Fruit fly (Drosophila melanogaster) whole organism, embryonic: Measurements from ENCODE around the gene CG6142.

Experiments
- B-H2 ChIP-seq: fragments of 200-800 bp; sonication (Bioruptor generic); optimal IDR thresholded peaks from 2 replicates; lab custom pipeline; 2018; ENCODE audit warnings: missing biosample characterization, mild to moderate bottlenecking, missing genetic modification characterization
- Bteb2 ChIP-seq: fragments of 200-800 bp; sonication (Bioruptor generic); optimal IDR thresholded peaks from 2 replicates; lab custom pipeline; 2016; ENCODE audit warnings: missing biosample characterization, missing genetic modification characterization
- CG10366 ChIP-seq: fragments of 200-800 bp; sonication (Bioruptor generic); IDR thresholded peaks from 2 replicates; pipeline ENCODE4 v1.3.6; 2022; ENCODE audit warnings: missing biosample characterization, missing genetic modification characterization
- CG10979 ChIP-seq: fragments of 200-800 bp; sonication (Bioruptor generic); optimal IDR thresholded peaks from 2 replicates; lab custom pipeline; 2018; ENCODE audit warnings: missing biosample characterization, mild to moderate bottlenecking, missing genetic modification characterization, moderate library complexity
- CG12236 ChIP-seq: fragments of 200-800 bp; sonication (Bioruptor generic); optimal IDR thresholded peaks from 2 replicates; lab custom pipeline; 2016; ENCODE audit warnings: missing biosample characterization, missing genetic modification characterization
- CG12299 ChIP-seq: fragments of 200-800 bp; sonication (Bioruptor generic); optimal IDR thresholded peaks from 2 replicates; lab custom pipeline; 2018; ENCODE audit warnings: missing biosample characterization, mild to moderate bottlenecking, missing genetic modification characterization
- CG13123 ChIP-seq: fragments of 200-800 bp; sonication (Bioruptor generic); optimal IDR thresholded peaks from 2 replicates; lab custom pipeline; 2016; ENCODE audit warnings: missing biosample characterization, missing genetic modification characterization
- CG14710 ChIP-seq: fragments of 200-800 bp; sonication (Bioruptor generic); optimal IDR thresholded peaks from 3 replicates; lab custom pipeline; 2019; ENCODE audit warnings: missing biosample characterization, mild to moderate bottlenecking, missing genetic modification characterization, moderate library complexity
- CG1529 ChIP-seq: fragments of 200-800 bp; sonication (Bioruptor generic); optimal IDR thresholded peaks from 3 replicates; lab custom pipeline; 2018; ENCODE audit warnings: missing biosample characterization, missing genetic modification characterization
- CG17568 ChIP-seq: fragments of 200-800 bp; sonication (Bioruptor generic); optimal IDR thresholded peaks from 2 replicates; lab custom pipeline; 2018; ENCODE audit warnings: missing biosample characterization, mild to moderate bottlenecking, missing genetic modification characterization, moderate library complexity
- CG17829 ChIP-seq: fragments of 200-800 bp; optimal IDR thresholded peaks from 2 replicates; lab custom pipeline; 2019; ENCODE audit warnings: missing biosample characterization, mild to moderate bottlenecking, missing genetic modification characterization, moderate library complexity
- CG18262 ChIP-seq: fragments of 200-800 bp; optimal IDR thresholded peaks from 3 replicates; lab custom pipeline; 2019; ENCODE audit warnings: missing biosample characterization, mild to moderate bottlenecking, missing genetic modification characterization, moderate library complexity
- CG31441 ChIP-seq: fragments of 200-800 bp; sonication (Bioruptor generic); IDR thresholded peaks from 2 replicates; pipeline ENCODE4 v1.3.6; 2022; ENCODE audit warnings: missing biosample characterization, missing genetic modification characterization
- CG33557 ChIP-seq: fragments of 200-800 bp; sonication (Bioruptor generic); optimal IDR thresholded peaks from 2 replicates; lab custom pipeline; 2019; ENCODE audit warnings: missing biosample characterization, mild to moderate bottlenecking, missing genetic modification characterization, moderate library complexity
- CG3726 ChIP-seq: fragments of 200-800 bp; sonication (Bioruptor generic); IDR thresholded peaks from 3 replicates; pipeline ENCODE4, ENCODE4 v1.3.6; 2022; ENCODE audit warnings: missing biosample characterization, missing genetic modification characterization
- CG3838 ChIP-seq: fragments of 200-800 bp; sonication (Bioruptor generic); optimal IDR thresholded peaks from 3 replicates; lab custom pipeline; 2016; ENCODE audit warnings: missing biosample characterization, missing genetic modification characterization
- CG4730 ChIP-seq: fragments of 200-800 bp; sonication (Bioruptor generic); IDR thresholded peaks from 2 replicates; pipeline ENCODE4 v1.3.6; 2022; ENCODE audit warnings: missing biosample characterization, missing genetic modification characterization
- CG6654 ChIP-seq: fragments of 200-800 bp; sonication (Bioruptor generic); optimal IDR thresholded peaks from 2 replicates; lab custom pipeline; 2017; ENCODE audit warnings: missing biosample characterization, mild to moderate bottlenecking, missing genetic modification characterization
- CG6683 ChIP-seq: fragments of 200-800 bp; sonication (Bioruptor generic); optimal IDR thresholded peaks from 2 replicates; lab custom pipeline; 2017; ENCODE audit warnings: missing biosample characterization, mild to moderate bottlenecking, missing genetic modification characterization, missing genetic modification reagents
- CG7372 ChIP-seq: fragments of 200-800 bp; sonication (Bioruptor generic); IDR thresholded peaks from 2 replicates; pipeline ENCODE4 v1.3.6; 2022; ENCODE audit warnings: missing biosample characterization, missing genetic modification characterization
- CG8765 ChIP-seq: fragments of 200-800 bp; sonication (Bioruptor generic); IDR thresholded peaks from 2 replicates; pipeline ENCODE4 v1.3.6; 2022; ENCODE audit warnings: missing biosample characterization, missing genetic modification characterization
- CG9932 ChIP-seq: fragments of 200-800 bp; sonication (Bioruptor generic); IDR thresholded peaks from 2 replicates; pipeline ENCODE4 v1.3.6; 2022; ENCODE audit warnings: missing biosample characterization, missing genetic modification characterization
- Chrac-16 ChIP-seq: fragments of 200-800 bp; sonication (Bioruptor generic); optimal IDR thresholded peaks from 3 replicates; lab custom pipeline; 2016; ENCODE audit warnings: missing biosample characterization, missing genetic modification characterization
- CkIIα-i1 ChIP-seq: fragments of 200-800 bp; sonication (Bioruptor generic); IDR thresholded peaks from 2 replicates; pipeline ENCODE4 v1.3.6; 2022; ENCODE audit warnings: missing biosample characterization, missing genetic modification characterization
- D19A ChIP-seq: fragments of 200-800 bp; optimal IDR thresholded peaks from 3 replicates; lab custom pipeline; 2019; ENCODE audit warnings: missing biosample characterization, mild to moderate bottlenecking, missing genetic modification characterization, moderate library complexity
- D19B ChIP-seq: fragments of 200-800 bp; sonication (Bioruptor generic); optimal IDR thresholded peaks from 2 replicates; lab custom pipeline; 2017; ENCODE audit warnings: missing biosample characterization, mild to moderate bottlenecking, missing genetic modification characterization
- Dbx ChIP-seq: fragments of 200-800 bp; sonication (Bioruptor generic); IDR thresholded peaks from 3 replicates; pipeline ENCODE4 v1.3.6; 2022; ENCODE audit warnings: missing biosample characterization, missing genetic modification characterization
- Dip3 ChIP-seq: fragments of 200-800 bp; sonication (Bioruptor generic); optimal IDR thresholded peaks from 3 replicates; lab custom pipeline; 2016; ENCODE audit warnings: missing biosample characterization, missing genetic modification characterization
- Dll ChIP-seq: fragments of 200-800 bp; sonication (Bioruptor generic); IDR thresholded peaks from 4 replicates; pipeline ENCODE4 v1.3.6; 2022; ENCODE audit warnings: missing biosample characterization, missing genetic modification characterization; ENCODE audit not compliant: partially characterized antibody
- Dp ChIP-seq: fragments of 200-800 bp; sonication (Bioruptor generic); optimal IDR thresholded peaks from 2 replicates; lab custom pipeline; 2018; ENCODE audit warnings: missing biosample characterization, mild to moderate bottlenecking, missing genetic modification characterization, moderate library complexity
- Hand ChIP-seq: fragments of 200-800 bp; sonication (Bioruptor generic); optimal IDR thresholded peaks from 2 replicates; lab custom pipeline; 2017; ENCODE audit warnings: mild to moderate bottlenecking, missing biosample characterization, missing genetic modification reagents, missing genetic modification characterization
- HmgZ ChIP-seq: fragments of 200-800 bp; sonication (Bioruptor generic); optimal IDR thresholded peaks from 2 replicates; lab custom pipeline; 2018; ENCODE audit warnings: missing biosample characterization, mild to moderate bottlenecking, missing genetic modification characterization
- Lim3 ChIP-seq: fragments of 200-800 bp; sonication (Bioruptor generic); IDR thresholded peaks from 2 replicates; pipeline ENCODE4 v1.3.6; 2022; ENCODE audit warnings: missing biosample characterization, missing genetic modification characterization
- MBD-R2 ChIP-seq: fragments of 200-800 bp; sonication (Bioruptor generic); IDR thresholded peaks from 2 replicates; pipeline ENCODE4 v1.3.6; 2022; ENCODE audit warnings: missing biosample characterization, missing genetic modification characterization
- MTF-1 ChIP-seq: fragments of 200-800 bp; sonication (Bioruptor generic); optimal IDR thresholded peaks from 2 replicates; lab custom pipeline; 2018; ENCODE audit warnings: missing biosample characterization, mild to moderate bottlenecking, missing genetic modification characterization, borderline replicate concordance
- Med ChIP-seq: fragments of 200-800 bp; sonication (Bioruptor generic); peaks from one replicate; lab custom pipeline; 2016; ENCODE audit warnings: missing biosample characterization, missing genetic modification characterization, mild to moderate bottlenecking, inconsistent platforms, moderate library complexity
- Mrtf ChIP-seq: fragments of 200-800 bp; sonication (Bioruptor generic); IDR thresholded peaks from 3 replicates; pipeline ENCODE4 v1.3.6; 2022; ENCODE audit warnings: missing biosample characterization, missing genetic modification characterization
- Opbp ChIP-seq: fragments of 200-800 bp; sonication (Bioruptor generic); IDR thresholded peaks from 3 replicates; pipeline ENCODE4 v1.3.6; 2022; ENCODE audit warnings: missing biosample characterization, missing genetic modification characterization; ENCODE audit not compliant: partially characterized antibody
- Scr ChIP-seq: fragments of 200-800 bp; sonication (Bioruptor generic); IDR thresholded peaks from 2 replicates; pipeline ENCODE4 v1.3.6; 2022; ENCODE audit warnings: missing biosample characterization, missing genetic modification characterization; ENCODE audit not compliant: partially characterized antibody
- Sox102F ChIP-seq: fragments of 200-800 bp; sonication (Bioruptor generic); optimal IDR thresholded peaks from 2 replicates; lab custom pipeline; 2018; ENCODE audit warnings: missing biosample characterization, mild to moderate bottlenecking, missing genetic modification characterization, moderate library complexity
- abd-A ChIP-seq: fragments of 200-800 bp; sonication (Bioruptor generic); optimal IDR thresholded peaks from 3 replicates; lab custom pipeline; 2019; ENCODE audit warnings: missing biosample characterization, mild to moderate bottlenecking, missing genetic modification characterization, moderate library complexity
- bab2 ChIP-seq: fragments of 200-800 bp; sonication (Bioruptor generic); optimal IDR thresholded peaks from 2 replicates; lab custom pipeline; 2016; ENCODE audit warnings: missing biosample characterization, missing genetic modification characterization
- dati ChIP-seq: fragments of 200-800 bp; sonication (Bioruptor generic); IDR thresholded peaks from 2 replicates; pipeline ENCODE4 v1.3.6; 2022; ENCODE audit warnings: missing biosample characterization, missing genetic modification characterization
- dysf ChIP-seq: fragments of 200-800 bp; sonication (Bioruptor generic); IDR thresholded peaks from 3 replicates; pipeline ENCODE4 v1.3.6; 2022; ENCODE audit warnings: missing biosample characterization, missing genetic modification characterization
- ken ChIP-seq: fragments of 200-800 bp; sonication (Bioruptor generic); IDR thresholded peaks from 3 replicates; pipeline ENCODE4 v1.3.6; 2022; ENCODE audit warnings: missing biosample characterization, missing genetic modification characterization
- maf-S ChIP-seq: fragments of 200-800 bp; sonication (Bioruptor generic); optimal IDR thresholded peaks from 2 replicates; lab custom pipeline; 2016; ENCODE audit warnings: missing biosample characterization, missing genetic modification characterization
- psq ChIP-seq: fragments of 200-800 bp; sonication (Bioruptor generic); optimal IDR thresholded peaks from 2 replicates; lab custom pipeline; 2017; ENCODE audit warnings: missing biosample characterization, missing genetic modification characterization
- repo ChIP-seq: fragments of 200-800 bp; sonication (Bioruptor generic); optimal IDR thresholded peaks from 2 replicates; lab custom pipeline; 2016; ENCODE audit warnings: missing biosample characterization, missing genetic modification characterization
- salm ChIP-seq: fragments of 200-800 bp; sonication (Bioruptor generic); optimal IDR thresholded peaks from 2 replicates; lab custom pipeline; 2018; ENCODE audit warnings: missing biosample characterization, mild to moderate bottlenecking, missing genetic modification characterization
- trem ChIP-seq: fragments of 200-800 bp; optimal IDR thresholded peaks from 3 replicates; lab custom pipeline; 2019; ENCODE audit warnings: missing biosample characterization, mild to moderate bottlenecking, missing genetic modification characterization, moderate library complexity

The CG6142 gene

dm6 chr3R:26117465-26118081 is 15.4 kb upstream of the CG6142 start (continued):
- TF ChIP-seq CG17829 (tag; lab: Kevin White, UChicago): peak; percentile 38
- TF ChIP-seq CG6654 (GFP tag; lab: Kevin White, UChicago): no peak
- peak; percentile 83 for TF ChIP-seq Med
- no peak for TF ChIP-seq CkIIα-i1
- no peak for TF ChIP-seq maf-S
- no peak for TF ChIP-seq ken (GFP tag; lab: Robert Waterston, UW)
- no peak for TF ChIP-seq CG17568 (GFP tag; lab: Kevin White, UChicago)
- TF ChIP-seq abd-A (tag; lab: Kevin White, UChicago): peak; percentile 72
- no peak for TF ChIP-seq CG10366 (GFP tag; lab: Robert Waterston, UW)
- peak; percentile 77; the same call in 2 of the 3 replicates for TF ChIP-seq dysf (GFP tag; lab: Robert Waterston, UW)
- TF ChIP-seq Bteb2 (GFP tag; lab: Kevin White, UChicago): no peak
- peak; percentile 45 for TF ChIP-seq Chrac-16 (GFP tag; lab: Kevin White, UChicago)
- peak; percentile 31 for TF ChIP-seq D19B (GFP tag; lab: Kevin White, UChicago)
- TF ChIP-seq Dll (GFP tag; lab: Robert Waterston, UW): no peak
- no peak for TF ChIP-seq CG3726
- TF ChIP-seq CG9932 (GFP tag; lab: Robert Waterston, UW): peak; percentile 60
- TF ChIP-seq CG14710 (tag; lab: Kevin White, UChicago): peak; percentile 10
- TF ChIP-seq CG13123 (GFP tag; lab: Kevin White, UChicago): no peak
- peak; percentile 14; the same call in 1 of the 2 replicates for TF ChIP-seq CG4730 (GFP tag; lab: Robert Waterston, UW)
- peak; percentile 24 for TF ChIP-seq CG12299 (tag; lab: Kevin White, UChicago)
- peak; percentile 73 for TF ChIP-seq CG18262 (tag; lab: Kevin White, UChicago)
- TF ChIP-seq B-H2: no peak
- peak; percentile 65 for TF ChIP-seq Sox102F
- no peak for TF ChIP-seq MBD-R2
- no peak for TF ChIP-seq CG3838
- TF ChIP-seq dati (GFP tag; lab: Robert Waterston, UW): no peak
- TF ChIP-seq Dip3: no peak
- TF ChIP-seq Dbx (GFP tag; lab: Robert Waterston, UW): no peak; the same call in 2 of the 3 replicates
- no peak for TF ChIP-seq CG1529 (GFP tag; lab: Kevin White, UChicago)
- no peak for TF ChIP-seq CG33557 (GFP tag; lab: Kevin White, UChicago)
- TF ChIP-seq CG31441 (GFP tag; lab: Robert Waterston, UW): peak; percentile 68
- TF ChIP-seq CG12236: no peak
- no peak for TF ChIP-seq repo (GFP tag; lab: Kevin White, UChicago)
- TF ChIP-seq CG7372 (GFP tag; lab: Robert Waterston, UW): 0 out of 2 replicates have a peak, but pooled peaks have one; percentile 20
- no peak for TF ChIP-seq Lim3 (GFP tag; lab: Robert Waterston, UW)
- TF ChIP-seq CG10979: peak; percentile 52
- no peak for TF ChIP-seq psq (GFP tag; lab: Kevin White, UChicago)
- TF ChIP-seq Scr: no peak
- TF ChIP-seq Mrtf (GFP tag; lab: Robert Waterston, UW): no peak
- no peak for TF ChIP-seq Opbp
- no peak for TF ChIP-seq CG8765 (GFP tag; lab: Robert Waterston, UW)
- TF ChIP-seq MTF-1: no peak
- TF ChIP-seq CG6683: peak; percentile 8
- TF ChIP-seq trem (tag; lab: Kevin White, UChicago): no peak
- TF ChIP-seq bab2: no peak
- TF ChIP-seq salm (tag; lab: Kevin White, UChicago): no peak
- TF ChIP-seq D19A (tag; lab: Kevin White, UChicago): peak; percentile 18
- TF ChIP-seq Hand (GFP tag; lab: Kevin White, UChicago): no peak
- TF ChIP-seq Dp (GFP tag; lab: Kevin White, UChicago): no peak
- TF ChIP-seq HmgZ: peak; percentile 36
